Worm (Caenorhabditis elegans) whole organism, L4 larva: ENCODE measurements around the gene clec-167.
A peak's percentile ranks its signal among the peaks of the same experiment; 100 is the strongest.

Experiments
- D1046.2 ChIP-seq: fragments of 200-800 bp; sonication (Bioruptor generic); IDR thresholded peaks from 2 replicates; pipeline ENCODE4 v1.3.6; 2022; ENCODE audit warnings: missing genetic modification characterization, missing compliant biosample characterization
- F26F4.8 ChIP-seq: fragments of 200-800 bp; sonication (Bioruptor generic); conservative IDR thresholded peaks from 2 replicates; pipeline ENCODE4 v1.3.6; 2022; ENCODE audit warnings: missing genetic modification characterization, missing compliant biosample characterization
- F49E8.2 ChIP-seq: sonication (generic microtip); optimal IDR thresholded peaks from 2 replicates; lab custom pipeline; 2016; ENCODE audit warnings: missing compliant biosample characterization, mild to moderate bottlenecking, missing genetic modification characterization, borderline replicate concordance
- T20F7.1 ChIP-seq: fragments of 200-800 bp; sonication (Bioruptor generic); optimal IDR thresholded peaks from 2 replicates; lab custom pipeline; 2018; ENCODE audit warnings: mild to moderate bottlenecking, missing genetic modification characterization, missing compliant biosample characterization
- T26A8.4 ChIP-seq: fragments of 200-800 bp; sonication (Bioruptor generic); IDR thresholded peaks from 2 replicates; pipeline ENCODE4 v1.3.6; 2022; ENCODE audit warnings: missing genetic modification characterization, missing compliant biosample characterization
- Y75B8A.6 ChIP-seq: fragments of 200-800 bp; sonication (Bioruptor generic); IDR thresholded peaks from 2 replicates; pipeline ENCODE4 v1.3.6; 2022; ENCODE audit warnings: missing genetic modification reagents, missing genetic modification characterization, missing compliant biosample characterization
- ZK337.2 ChIP-seq: fragments of 200-800 bp; sonication (Bioruptor generic); IDR thresholded peaks from 2 replicates; pipeline ENCODE4 v1.3.6; 2022; ENCODE audit warnings: missing genetic modification reagents, missing genetic modification characterization, missing compliant biosample characterization
- ZK546.5 ChIP-seq, 2 experiments: sonication (generic microtip); optimal IDR thresholded peaks; 2 replicates each; lab custom pipeline; 2017; ENCODE audit warnings: missing biosample characterization in 2 of 2, missing genetic modification characterization in 2 of 2
- attf-4 ChIP-seq: sonication (generic microtip); optimal IDR thresholded peaks from 3 replicates; lab custom pipeline; 2017; ENCODE audit warnings: missing biosample characterization, missing genetic modification characterization
- ceh-28 ChIP-seq: fragments of 150-350 bp; optimal IDR thresholded peaks from 2 replicates; lab custom pipeline; 2014; ENCODE audit warnings: missing biosample characterization, missing genetic modification reagents, missing genetic modification characterization
- ceh-32 ChIP-seq: sonication (generic microtip); optimal IDR thresholded peaks from 2 replicates; lab custom pipeline; 2016; ENCODE audit warnings: mild to moderate bottlenecking, missing genetic modification characterization, missing compliant biosample characterization; ENCODE audit not compliant: poor library complexity
- ceh-44 ChIP-seq: fragments of 200-800 bp; sonication (Bioruptor generic); IDR thresholded peaks from 2 replicates; pipeline ENCODE4 v1.3.6; 2022; ENCODE audit warnings: missing genetic modification reagents, missing genetic modification characterization, missing compliant biosample characterization
- ceh-62 ChIP-seq: sonication (generic microtip); optimal IDR thresholded peaks from 2 replicates; lab custom pipeline; 2017; ENCODE audit warnings: missing biosample characterization, missing genetic modification characterization
- ces-1 ChIP-seq: fragments of 150-350 bp; sonication (generic microtip); optimal IDR thresholded peaks from 4 replicates; lab custom pipeline; 2014; ENCODE audit warnings: missing biosample characterization, missing genetic modification reagents, missing genetic modification characterization
- daf-12 ChIP-seq: fragments of 150-350 bp; optimal IDR thresholded peaks from 2 replicates; lab custom pipeline; 2014; ENCODE audit warnings: missing biosample characterization, missing genetic modification reagents, missing genetic modification characterization
- dmd-9 ChIP-seq: fragments of 200-800 bp; sonication (Bioruptor generic); IDR thresholded peaks from 2 replicates; pipeline ENCODE4 v1.3.6; 2022; ENCODE audit warnings: missing genetic modification reagents, missing genetic modification characterization, missing compliant biosample characterization
- dve-1 ChIP-seq: sonication (generic microtip); optimal IDR thresholded peaks from 2 replicates; lab custom pipeline; 2017; ENCODE audit warnings: antibody characterized with exemption, mild to moderate bottlenecking, missing genetic modification characterization, missing compliant biosample characterization; ENCODE audit not compliant: insufficient read depth
- egl-27 ChIP-seq: sonication (generic microtip); optimal IDR thresholded peaks from 3 replicates; lab custom pipeline; 2017; ENCODE audit warnings: missing biosample characterization, missing genetic modification reagents, missing genetic modification characterization
- fkh-10 ChIP-seq: fragments of 150-350 bp; optimal IDR thresholded peaks from 2 replicates; lab custom pipeline; 2014; ENCODE audit warnings: missing biosample characterization, missing genetic modification reagents, missing genetic modification characterization
- gei-8 ChIP-seq: fragments of 200-800 bp; sonication (Bioruptor generic); optimal IDR thresholded peaks from 2 replicates; lab custom pipeline; 2018; ENCODE audit warnings: mild to moderate bottlenecking, missing genetic modification characterization, missing compliant biosample characterization
- hif-1 ChIP-seq, 2 experiments: sonication (generic microtip); optimal IDR thresholded peaks; 2 replicates each; lab custom pipeline; 2016 to 2017; ENCODE audit warnings: missing compliant biosample characterization in 2 of 2, missing genetic modification characterization in 2 of 2, missing genetic modification reagents in 2 of 2, missing genotype in 2 of 2, mild to moderate bottlenecking in 1 of 2
- hlh-11 ChIP-seq: fragments of 200-800 bp; sonication (Bioruptor generic); optimal IDR thresholded peaks from 2 replicates; lab custom pipeline; 2018; ENCODE audit warnings: mild to moderate bottlenecking, missing genetic modification characterization, missing compliant biosample characterization
- lim-7 ChIP-seq: fragments of 200-800 bp; sonication (Bioruptor generic); IDR thresholded peaks from 2 replicates; pipeline ENCODE4 v1.3.6; 2022; ENCODE audit warnings: missing genetic modification characterization, missing compliant biosample characterization
- lin-1 ChIP-seq: fragments of 200-800 bp; sonication (Bioruptor generic); IDR thresholded peaks from 2 replicates; pipeline ENCODE4 v1.3.6; 2022; ENCODE audit warnings: missing genetic modification reagents, missing genetic modification characterization, missing compliant biosample characterization
- lin-15B ChIP-seq: fragments of 150-350 bp; sonication (generic microtip); optimal IDR thresholded peaks from 3 replicates; lab custom pipeline; 2014; ENCODE audit warnings: missing biosample characterization, missing genetic modification characterization
- lsy-2 ChIP-seq, 2 experiments: fragments of 150-350 bp in 1 of 2; sonication (generic microtip) in 1 of 2; optimal IDR thresholded peaks; 2 replicates each; lab custom pipeline; 2014 to 2017; ENCODE audit warnings: missing biosample characterization in 2 of 2, missing genetic modification characterization in 2 of 2
- madf-5 ChIP-seq, 2 experiments: fragments of 200-800 bp; sonication (Bioruptor generic); IDR thresholded peaks; 2 replicates each; pipeline ENCODE4 v1.3.6; 2022; ENCODE audit warnings: missing compliant biosample characterization in 2 of 2, missing genetic modification characterization in 2 of 2
- mxl-3 ChIP-seq: fragments of 200-800 bp; sonication (Bioruptor generic); optimal IDR thresholded peaks from 2 replicates; lab custom pipeline; 2018; ENCODE audit warnings: mild to moderate bottlenecking, missing genetic modification characterization, missing compliant biosample characterization
- nhr-10 ChIP-seq: fragments of 150-350 bp; optimal IDR thresholded peaks from 2 replicates; lab custom pipeline; 2014; ENCODE audit warnings: missing biosample characterization, missing genetic modification characterization
- nhr-237 ChIP-seq: sonication (generic microtip); optimal IDR thresholded peaks from 2 replicates; lab custom pipeline; 2017; ENCODE audit warnings: missing biosample characterization, missing genetic modification characterization
- nhr-25 ChIP-seq: sonication (generic microtip); optimal IDR thresholded peaks from 2 replicates; lab custom pipeline; 2017; ENCODE audit warnings: missing genetic modification characterization, mild to moderate bottlenecking, missing compliant biosample characterization, antibody characterized with exemption, moderate library complexity, borderline replicate concordance; ENCODE audit not compliant: insufficient read depth
- nhr-6 ChIP-seq: fragments of 150-350 bp; optimal IDR thresholded peaks from 2 replicates; lab custom pipeline; 2014; ENCODE audit warnings: missing biosample characterization, missing genetic modification characterization
- php-3 ChIP-seq: fragments of 200-800 bp; sonication (Bioruptor generic); IDR thresholded peaks from 2 replicates; pipeline ENCODE4 v1.3.6; 2022; ENCODE audit warnings: missing genetic modification reagents, missing genetic modification characterization, missing compliant biosample characterization
- set-16 ChIP-seq: fragments of 200-800 bp; sonication (Bioruptor generic); IDR thresholded peaks from 2 replicates; pipeline ENCODE4 v1.3.6; 2022; ENCODE audit warnings: missing genetic modification reagents, missing genetic modification characterization, missing compliant biosample characterization
- snpc-4 ChIP-seq: fragments of 150-350 bp; optimal IDR thresholded peaks from 2 replicates; lab custom pipeline; 2014; ENCODE audit warnings: missing biosample characterization, missing genetic modification characterization
- spr-3 ChIP-seq: fragments of 200-800 bp; sonication (Bioruptor generic); optimal IDR thresholded peaks from 2 replicates; lab custom pipeline; 2018; ENCODE audit warnings: mild to moderate bottlenecking, missing genetic modification characterization, missing compliant biosample characterization
- tag-97 ChIP-seq: fragments of 200-800 bp; sonication (Bioruptor generic); IDR thresholded peaks from 2 replicates; pipeline ENCODE4 v1.3.6; 2022; ENCODE audit warnings: missing genetic modification characterization, missing compliant biosample characterization
- tra-1 ChIP-seq: fragments of 200-800 bp; sonication (Bioruptor generic); IDR thresholded peaks from 2 replicates; pipeline ENCODE4 v1.3.6; 2022; ENCODE audit warnings: missing genetic modification reagents, missing genetic modification characterization, missing compliant biosample characterization
- unc-39 ChIP-seq: sonication (generic microtip); optimal IDR thresholded peaks from 2 replicates; lab custom pipeline; 2017; ENCODE audit warnings: missing biosample characterization, missing genetic modification characterization
- zag-1 ChIP-seq: fragments of 150-350 bp; optimal IDR thresholded peaks from 2 replicates; lab custom pipeline; 2014; ENCODE audit warnings: missing biosample characterization, missing genetic modification characterization
- zfp-2 ChIP-seq: sonication (generic microtip); optimal IDR thresholded peaks from 2 replicates; lab custom pipeline; 2016; ENCODE audit warnings: mild to moderate bottlenecking, missing genetic modification characterization, missing compliant biosample characterization
- zip-11 ChIP-seq: fragments of 200-800 bp; sonication (Bioruptor generic); IDR thresholded peaks from 2 replicates; pipeline ENCODE4 v1.3.6; 2022; ENCODE audit warnings: missing genetic modification characterization, missing compliant biosample characterization
- zip-2 ChIP-seq: fragments of 150-350 bp; optimal IDR thresholded peaks from 2 replicates; lab custom pipeline; 2014; ENCODE audit warnings: missing biosample characterization, missing genetic modification characterization

The clec-167 gene

ce11 chrIV:1266138-1266537 is 10.6 kb upstream of the clec-167 start (continued):
- TF ChIP-seq mxl-3 (GFP tag; lab: Kevin White, UChicago), result no peak
- no peak for TF ChIP-seq egl-27
- no peak for TF ChIP-seq attf-4 (tag; lab: Kevin White, UChicago)
- TF ChIP-seq daf-12 (tag; lab: Kevin White, UChicago), result no peak
- TF ChIP-seq T20F7.1 (GFP tag; lab: Kevin White, UChicago), result no peak
- no peak for TF ChIP-seq lin-15B (tag; lab: Kevin White, UChicago)
- TF ChIP-seq tag-97, result no peak
- TF ChIP-seq F49E8.2, result no peak
- TF ChIP-seq ces-1 (GFP tag; lab: Kevin White, UChicago), result no peak
- no peak for TF ChIP-seq F26F4.8 (GFP tag; lab: Robert Waterston, UW)
- no peak for TF ChIP-seq nhr-25
- no peak for TF ChIP-seq ZK337.2 (GFP tag; lab: Robert Waterston, UW)
- no peak for TF ChIP-seq ceh-28 (tag; lab: Kevin White, UChicago)
- no peak for TF ChIP-seq nhr-10 (tag; lab: Kevin White, UChicago)
- TF ChIP-seq ceh-62 (tag; lab: Kevin White, UChicago), result no peak
- no peak for TF ChIP-seq ceh-32 (tag; lab: Kevin White, UChicago)
- TF ChIP-seq nhr-237, result no peak
- TF ChIP-seq zfp-2 (tag; lab: Kevin White, UChicago), result no peak
- no peak for TF ChIP-seq zag-1
- TF ChIP-seq T26A8.4 (GFP tag; lab: Robert Waterston, UW), result no peak
- no peak for TF ChIP-seq hif-1 (tag; optimal IDR thresholded peaks at IDR 0.05; lab: Kevin White, UChicago)
- TF ChIP-seq nhr-6, result no peak
- TF ChIP-seq zip-2 (tag; lab: Kevin White, UChicago), result no peak
- TF ChIP-seq lim-7 (GFP tag; lab: Robert Waterston, UW), result no peak
- no peak for TF ChIP-seq D1046.2 (GFP tag; lab: Robert Waterston, UW)
- TF ChIP-seq php-3 (GFP tag; lab: Robert Waterston, UW), result peak; percentile 68
- TF ChIP-seq lin-1, result 0 out of 2 replicates have a peak, but pooled peaks have one; percentile 11
- no peak for TF ChIP-seq spr-3 (GFP tag; lab: Kevin White, UChicago)
- TF ChIP-seq ZK546.5 (tag; optimal IDR thresholded peaks at IDR 0.05; lab: Kevin White, UChicago), result no peak

ce11 chrIV:1264928-1265327 is 9.4 kb upstream of the clec-167 start, which contains the start of gene F38A1.13:
TSS of gene F38A1.13 (plus strand) at chrIV:1265228.
- TF ChIP-seq ceh-44 (no peak), lsy-2 (tag; optimal IDR thresholded peaks at IDR 0.05; lab: Kevin White, UChicago) (no peak), madf-5 (GFP tag; IDR thresholded peaks at IDR 0.05; lab: Robert Waterston, UW) (no peak), tra-1 (no peak), zag-1 (no peak), lin-1 (no peak), snpc-4 (tag; lab: Kevin White, UChicago) (no peak), dve-1 (tag; lab: Kevin White, UChicago) (no peak), Y75B8A.6 (GFP tag; lab: Robert Waterston, UW) (no peak), nhr-6 (no peak), gei-8 (GFP tag; lab: Kevin White, UChicago) (no peak), egl-27 (no peak), lim-7 (GFP tag; lab: Robert Waterston, UW) (no peak), ces-1 (GFP tag; lab: Kevin White, UChicago) (no peak), hlh-11 (tag; lab: Kevin White, UChicago) (no peak), dmd-9 (GFP tag; lab: Robert Waterston, UW) (no peak), fkh-10 (GFP tag; lab: Kevin White, UChicago) (no peak), zip-11 (no peak), unc-39 (tag; lab: Kevin White, UChicago) (no peak), set-16 (no peak)
- TF ChIP-seq, all 104 proteins: peak for 0
